Worm (Caenorhabditis elegans): Measurements from ENCODE around the gene T21C12.4.

ce11 chrIII:10583483-10583882 lies 25.7 kb upstream of the T21C12.4 start:
- TF ChIP-seq R02D3.7 (tag; optimal IDR thresholded peaks at IDR 0.05) (no peak), zip-2 (tag; optimal IDR thresholded peaks at IDR 0.05) (no peak), ceh-28 (tag; optimal IDR thresholded peaks at IDR 0.05) (no peak), pqm-1 (tag; optimal IDR thresholded peaks at IDR 0.05) (no peak), nhr-11 (tag; optimal IDR thresholded peaks at IDR 0.05) (no peak), dpl-1 (GFP tag; optimal IDR thresholded peaks at IDR 0.05) (no peak), lir-3 (tag; optimal IDR thresholded peaks at IDR 0.05) (no peak)
